Fruit fly (Drosophila melanogaster) S2 (cell line): ENCODE measurements around the gene RpS8.

Experiments
- CG8478 ChIP-seq: fragments of >200 bp; optimal IDR thresholded peaks from 2 replicates; lab custom pipeline; 2018
- CTCF ChIP-seq, 2 experiments: fragments of >200 bp; optimal IDR thresholded peaks; 2 replicates each; lab custom pipeline; 2018

DNA sequence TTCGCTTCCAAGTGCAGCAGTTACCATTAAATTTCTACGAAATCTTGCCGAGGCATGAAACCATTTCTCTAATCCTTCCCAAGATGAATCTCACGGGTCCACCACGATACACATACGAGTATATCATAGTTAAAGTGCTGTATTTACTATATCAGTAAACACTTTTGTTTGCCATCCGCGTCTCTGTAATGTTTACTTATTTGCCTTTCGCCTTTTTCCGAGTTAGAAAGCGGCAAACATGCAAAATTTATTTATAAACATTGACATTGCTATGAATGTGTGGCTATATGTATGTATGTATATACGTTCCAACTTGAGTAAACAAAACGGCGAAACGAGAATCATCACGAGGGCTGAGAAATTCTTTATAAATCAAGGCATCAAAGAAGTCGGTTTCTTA is 30.5 kb upstream of the RpS8 start:
- TF ChIP-seq CTCF (optimal IDR thresholded peaks at IDR 0.05; lab: Kevin White, UChicago) = no peak
- no peak for TF ChIP-seq CG8478 (lab: Kevin White, UChicago)
